Fruit fly (Drosophila melanogaster) whole organism, embryonic: ENCODE data around the gene cher.

Source experiments
- ATbp ChIP-seq: fragments of 200-800 bp; sonication (Bioruptor generic); optimal IDR thresholded peaks from 2 replicates; lab custom pipeline; 2017; ENCODE audit warnings: missing biosample characterization, mild to moderate bottlenecking, missing genetic modification characterization, missing genetic modification reagents
- CG1024 ChIP-seq: fragments of 200-800 bp; sonication (Bioruptor generic); IDR thresholded peaks from 2 replicates; pipeline ENCODE4 v1.3.6; 2022; ENCODE audit warnings: missing biosample characterization, missing genetic modification characterization
- CG10431 ChIP-seq: fragments of 200-800 bp; sonication (Bioruptor generic); optimal IDR thresholded peaks from 3 replicates; lab custom pipeline; 2018; ENCODE audit warnings: missing biosample characterization, mild to moderate bottlenecking, missing genetic modification characterization
- CG11247 ChIP-seq: fragments of 200-800 bp; sonication (Bioruptor generic); IDR thresholded peaks from 2 replicates; pipeline ENCODE4 v1.3.6; 2022; ENCODE audit warnings: missing biosample characterization, missing genetic modification characterization
- CG12071 ChIP-seq: fragments of 200-800 bp; sonication (Bioruptor generic); optimal IDR thresholded peaks from 3 replicates; lab custom pipeline; 2018; ENCODE audit warnings: missing biosample characterization, mild to moderate bottlenecking, missing genetic modification characterization
- CG12104 ChIP-seq: fragments of 200-800 bp; sonication (Bioruptor generic); optimal IDR thresholded peaks from 3 replicates; lab custom pipeline; 2016; ENCODE audit warnings: missing biosample characterization, missing genetic modification characterization
- CG12769 ChIP-seq: fragments of 200-800 bp; sonication (Bioruptor generic); optimal IDR thresholded peaks from 2 replicates; lab custom pipeline; 2019; ENCODE audit warnings: missing biosample characterization, mild to moderate bottlenecking, missing genetic modification characterization, moderate library complexity
- CG13424 ChIP-seq: fragments of 200-800 bp; sonication (Bioruptor generic); optimal IDR thresholded peaks from 2 replicates; lab custom pipeline; 2019; ENCODE audit warnings: missing biosample characterization, mild to moderate bottlenecking, missing genetic modification characterization, moderate library complexity
- CG17186 ChIP-seq: fragments of 200-800 bp; sonication (Bioruptor generic); optimal IDR thresholded peaks from 3 replicates; lab custom pipeline; 2017; ENCODE audit warnings: missing biosample characterization, missing genetic modification reagents, missing genetic modification characterization
- CG17612 ChIP-seq: fragments of 200-800 bp; sonication (Bioruptor generic); IDR thresholded peaks from 2 replicates; pipeline ENCODE4 v1.3.6; 2022; ENCODE audit warnings: missing biosample characterization, missing genetic modification characterization
- CG17912 ChIP-seq: fragments of 200-800 bp; sonication (Bioruptor generic); optimal IDR thresholded peaks from 2 replicates; lab custom pipeline; 2018; ENCODE audit warnings: missing biosample characterization, mild to moderate bottlenecking, missing genetic modification characterization
- CG1792 ChIP-seq: fragments of 200-800 bp; sonication (Bioruptor generic); optimal IDR thresholded peaks from 2 replicates; lab custom pipeline; 2016; ENCODE audit warnings: missing biosample characterization, missing genetic modification characterization
- CG18011 ChIP-seq: fragments of 200-800 bp; sonication (Bioruptor generic); optimal IDR thresholded peaks from 2 replicates; lab custom pipeline; 2017; ENCODE audit warnings: missing biosample characterization, missing genetic modification characterization, mild to moderate bottlenecking, moderate library complexity, missing genotype
- CG2889 ChIP-seq: fragments of 200-800 bp; sonication (Bioruptor generic); IDR thresholded peaks from 3 replicates; pipeline ENCODE4 v1.3.6; 2022; ENCODE audit warnings: missing biosample characterization, missing genetic modification characterization
- CG6654 ChIP-seq: fragments of 200-800 bp; sonication (Bioruptor generic); optimal IDR thresholded peaks from 2 replicates; lab custom pipeline; 2017; ENCODE audit warnings: missing biosample characterization, mild to moderate bottlenecking, missing genetic modification characterization
- CG7372 ChIP-seq: fragments of 200-800 bp; sonication (Bioruptor generic); IDR thresholded peaks from 2 replicates; pipeline ENCODE4 v1.3.6; 2022; ENCODE audit warnings: missing biosample characterization, missing genetic modification characterization
- CG9215 ChIP-seq: fragments of 200-800 bp; sonication (Bioruptor generic); IDR thresholded peaks from 2 replicates; pipeline ENCODE4 v1.3.6; 2022; ENCODE audit warnings: missing biosample characterization, missing genetic modification characterization
- CTCF ChIP-seq: fragments of 200-800 bp; sonication (Bioruptor generic); optimal IDR thresholded peaks from 2 replicates; lab custom pipeline; 2017; ENCODE audit warnings: missing biosample characterization, mild to moderate bottlenecking, missing genetic modification characterization, moderate library complexity
- E2f2 ChIP-seq: fragments of 200-800 bp; sonication (Bioruptor generic); IDR thresholded peaks from 2 replicates; pipeline ENCODE4 v1.3.6; 2022; ENCODE audit warnings: missing biosample characterization, missing genetic modification characterization
- ERR ChIP-seq: fragments of 200-800 bp; sonication (Bioruptor generic); optimal IDR thresholded peaks from 2 replicates; lab custom pipeline; 2016; ENCODE audit warnings: missing biosample characterization, missing genetic modification characterization
- Eip74EF ChIP-seq, 2 experiments: fragments of 200-800 bp in 1 of 2; fragments of >200 bp in 1 of 2; sonication (Bioruptor generic) in 1 of 2; optimal IDR thresholded peaks; 2 replicates each; lab custom pipeline; 2017 to 2019; ENCODE audit warnings: missing biosample characterization in 2 of 2, missing genetic modification characterization in 2 of 2, mild to moderate bottlenecking in 1 of 2, moderate library complexity in 1 of 2
- H15 ChIP-seq: fragments of 200-800 bp; sonication (Bioruptor generic); IDR thresholded peaks from 3 replicates; pipeline ENCODE4 v1.3.6; 2022; ENCODE audit warnings: missing biosample characterization, missing genetic modification characterization
- Lpt ChIP-seq: fragments of >200 bp; optimal IDR thresholded peaks from 2 replicates; lab custom pipeline; 2018; ENCODE audit warnings: missing biosample characterization, missing genetic modification characterization
- Max ChIP-seq: fragments of 200-800 bp; sonication (Bioruptor generic); optimal IDR thresholded peaks from 2 replicates; lab custom pipeline; 2016; ENCODE audit warnings: missing biosample characterization, mild to moderate bottlenecking, missing genetic modification characterization
- Neu2 ChIP-seq: fragments of 200-800 bp; sonication (Bioruptor generic); optimal IDR thresholded peaks from 3 replicates; lab custom pipeline; 2016; ENCODE audit warnings: missing biosample characterization, missing genetic modification characterization, borderline replicate concordance
- Ssrp ChIP-seq: fragments of 200-800 bp; sonication (Bioruptor generic); optimal IDR thresholded peaks from 2 replicates; lab custom pipeline; 2018; ENCODE audit warnings: missing biosample characterization, mild to moderate bottlenecking, missing genetic modification characterization, moderate library complexity
- aop ChIP-seq: fragments of 200-800 bp; sonication (Bioruptor generic); IDR thresholded peaks from 2 replicates; pipeline ENCODE4 v1.3.6; 2022; ENCODE audit warnings: missing biosample characterization, missing genetic modification characterization
- az2 ChIP-seq: fragments of 200-800 bp; sonication (Bioruptor generic); optimal IDR thresholded peaks from 3 replicates; lab custom pipeline; 2016; ENCODE audit warnings: missing biosample characterization, missing genetic modification characterization
- bbx ChIP-seq: fragments of 200-800 bp; sonication (Bioruptor generic); IDR thresholded peaks from 2 replicates; pipeline ENCODE4 v1.3.6; 2022; ENCODE audit warnings: missing biosample characterization, missing genetic modification characterization; ENCODE audit not compliant: partially characterized antibody
- bcd ChIP-seq: fragments of 200-800 bp; sonication (Bioruptor generic); optimal IDR thresholded peaks from 2 replicates; lab custom pipeline; 2017; ENCODE audit warnings: missing biosample characterization, mild to moderate bottlenecking, missing genetic modification characterization
- cas ChIP-seq: fragments of 200-800 bp; sonication (Bioruptor generic); IDR thresholded peaks from 2 replicates; pipeline ENCODE4 v1.3.6; 2022; ENCODE audit warnings: missing biosample characterization, missing genetic modification characterization
- chm ChIP-seq: fragments of 200-800 bp; sonication (Bioruptor generic); IDR thresholded peaks from 2 replicates; pipeline ENCODE4 v1.3.6; 2022; ENCODE audit warnings: missing biosample characterization, missing genetic modification characterization
- crp ChIP-seq, 2 experiments: fragments of 200-800 bp; sonication (Bioruptor generic); optimal IDR thresholded peaks; 2 replicates in 1 of 2; 3 replicates in 1 of 2; lab custom pipeline; 2017; ENCODE audit warnings: missing biosample characterization in 2 of 2, missing genetic modification characterization in 2 of 2, mild to moderate bottlenecking in 1 of 2, moderate library complexity in 1 of 2
- cwo ChIP-seq: fragments of 200-800 bp; sonication (Bioruptor generic); optimal IDR thresholded peaks from 3 replicates; lab custom pipeline; 2017; ENCODE audit warnings: missing biosample characterization, missing genetic modification characterization, mild to moderate bottlenecking, moderate library complexity, missing genetic modification reagents
- disco-r ChIP-seq: fragments of 200-800 bp; sonication (Bioruptor generic); optimal IDR thresholded peaks from 2 replicates; lab custom pipeline; 2016; ENCODE audit warnings: missing biosample characterization, missing genetic modification characterization
- dmrt99B ChIP-seq: fragments of 200-800 bp; sonication (Bioruptor generic); optimal IDR thresholded peaks from 2 replicates; lab custom pipeline; 2018; ENCODE audit warnings: missing biosample characterization, mild to moderate bottlenecking, missing genetic modification characterization, moderate library complexity
- exex ChIP-seq: fragments of 200-800 bp; sonication (Bioruptor generic); optimal IDR thresholded peaks from 4 replicates; lab custom pipeline; 2018; ENCODE audit warnings: missing biosample characterization, mild to moderate bottlenecking, missing genetic modification characterization, moderate library complexity
- fu2 ChIP-seq: fragments of 200-800 bp; sonication (Bioruptor generic); optimal IDR thresholded peaks from 2 replicates; lab custom pipeline; 2016; ENCODE audit warnings: missing biosample characterization, missing genetic modification characterization
- gem ChIP-seq: fragments of 200-800 bp; sonication (Bioruptor generic); optimal IDR thresholded peaks from 2 replicates; lab custom pipeline; 2019; ENCODE audit warnings: missing biosample characterization, mild to moderate bottlenecking, missing genetic modification characterization, moderate library complexity
- grau ChIP-seq: fragments of 200-800 bp; optimal IDR thresholded peaks from 3 replicates; lab custom pipeline; 2019; ENCODE audit warnings: missing biosample characterization, mild to moderate bottlenecking, missing genetic modification characterization, moderate library complexity
- hb ChIP-seq: fragments of 200-800 bp; sonication (Bioruptor generic); IDR thresholded peaks from 3 replicates; pipeline ENCODE4 v1.3.6; 2022; ENCODE audit warnings: missing biosample characterization, missing genetic modification characterization; ENCODE audit not compliant: partially characterized antibody
- luna ChIP-seq: fragments of 200-800 bp; sonication (Bioruptor generic); optimal IDR thresholded peaks from 2 replicates; lab custom pipeline; 2016; ENCODE audit warnings: missing biosample characterization, missing genetic modification characterization
- repo ChIP-seq: fragments of 200-800 bp; sonication (Bioruptor generic); optimal IDR thresholded peaks from 2 replicates; lab custom pipeline; 2016; ENCODE audit warnings: missing biosample characterization, missing genetic modification characterization
- ro ChIP-seq: fragments of 200-800 bp; sonication (Bioruptor generic); IDR thresholded peaks from 2 replicates; pipeline ENCODE4 v1.3.6; 2022; ENCODE audit warnings: missing biosample characterization, missing genetic modification characterization
- sens ChIP-seq: fragments of 200-800 bp; sonication (Bioruptor generic); peaks from one replicate; lab custom pipeline; 2016; ENCODE audit warnings: missing biosample characterization, missing genetic modification characterization
- slp2 ChIP-seq: fragments of 200-800 bp; sonication (Bioruptor generic); optimal IDR thresholded peaks from 2 replicates; lab custom pipeline; 2016; ENCODE audit warnings: missing biosample characterization, missing genetic modification characterization
- ttk ChIP-seq: fragments of 200-800 bp; sonication (Bioruptor generic); IDR thresholded peaks from 2 replicates; pipeline ENCODE4 v2.1.2; 2022; ENCODE audit warnings: missing biosample characterization, missing genetic modification characterization
- unc-4 ChIP-seq: fragments of 200-800 bp; sonication (Bioruptor generic); IDR thresholded peaks from 2 replicates; pipeline ENCODE4 v1.3.6; 2022; ENCODE audit warnings: missing biosample characterization, missing genetic modification characterization; ENCODE audit not compliant: partially characterized antibody
- unpg ChIP-seq: fragments of 200-800 bp; sonication (Bioruptor generic); optimal IDR thresholded peaks from 3 replicates; lab custom pipeline; 2018; ENCODE audit warnings: missing biosample characterization, mild to moderate bottlenecking, missing genetic modification characterization, moderate library complexity
- wek ChIP-seq: fragments of 200-800 bp; sonication (Bioruptor generic); optimal IDR thresholded peaks from 3 replicates; lab custom pipeline; 2018; ENCODE audit warnings: missing biosample characterization, mild to moderate bottlenecking, missing genetic modification characterization, moderate library complexity
- zen ChIP-seq: fragments of 200-800 bp; sonication (Bioruptor generic); optimal IDR thresholded peaks from 3 replicates; lab custom pipeline; 2018; ENCODE audit warnings: missing biosample characterization, mild to moderate bottlenecking, missing genetic modification characterization, moderate library complexity
- zfh2 ChIP-seq: fragments of 200-800 bp; sonication (Bioruptor generic); optimal IDR thresholded peaks from 2 replicates; lab custom pipeline; 2016; ENCODE audit warnings: missing biosample characterization, missing genetic modification characterization

Gene cher

DNA sequence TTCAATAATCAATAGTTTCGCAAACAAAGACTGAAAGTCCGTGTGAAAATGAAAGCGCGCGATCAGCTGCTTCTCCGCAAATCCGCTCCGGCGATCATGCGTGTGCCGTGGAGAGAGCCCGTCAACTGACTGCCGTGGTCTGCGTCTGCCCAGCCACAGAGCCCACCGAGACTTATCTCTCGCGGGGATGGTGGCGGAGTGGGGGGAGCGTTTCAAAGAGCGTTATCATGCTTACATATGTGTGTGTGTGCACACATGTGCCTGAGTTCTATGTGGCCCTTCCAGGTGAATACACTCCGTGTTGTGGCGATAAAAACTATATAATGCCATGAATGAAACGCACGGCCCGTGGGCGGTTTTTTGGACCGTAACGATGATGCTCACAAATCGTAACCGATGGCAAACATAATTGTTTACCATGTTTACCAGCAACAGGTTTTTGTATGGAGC is 47.2 kb downstream of the cher start (continued):
- TF ChIP-seq CG13424 (tag; lab: Kevin White, UChicago) (no peak), grau (tag; lab: Kevin White, UChicago) (no peak), CG11247 (no peak), zen (tag; lab: Kevin White, UChicago) (no peak), Ssrp (tag; lab: Kevin White, UChicago) (no peak), CTCF (GFP tag; lab: Kevin White, UChicago) (no peak), repo (GFP tag; lab: Kevin White, UChicago) (no peak), unpg (GFP tag; lab: Kevin White, UChicago) (no peak), cas (no peak), ro (GFP tag; lab: Robert Waterston, UW) (no peak), Lpt (GFP tag; lab: Kevin White, UChicago) (no peak), disco-r (GFP tag; lab: Kevin White, UChicago) (no peak), az2 (GFP tag; lab: Kevin White, UChicago) (no peak), unc-4 (GFP tag; lab: Robert Waterston, UW) (peak; percentile 20; the same call in 1 of the 2 replicates), cwo (peak; percentile 79), CG18011 (no peak), E2f2 (no peak), CG1792 (GFP tag; lab: Kevin White, UChicago) (no peak), wek (GFP tag; lab: Kevin White, UChicago) (no peak), luna (GFP tag; lab: Kevin White, UChicago) (no peak), exex (peak; percentile 52), zfh2 (GFP tag; lab: Kevin White, UChicago) (no peak), ERR (GFP tag; lab: Kevin White, UChicago) (peak; percentile 5), aop (GFP tag; lab: Robert Waterston, UW) (no peak), CG12104 (GFP tag; lab: Kevin White, UChicago) (no peak), CG17612 (no peak), Max (no peak), sens (no peak), CG7372 (GFP tag; lab: Robert Waterston, UW) (no peak), dmrt99B (tag; lab: Kevin White, UChicago) (no peak), CG6654 (GFP tag; lab: Kevin White, UChicago) (no peak), fu2 (GFP tag; lab: Kevin White, UChicago) (no peak), H15 (GFP tag; lab: Robert Waterston, UW) (no peak), CG12071 (GFP tag; lab: Kevin White, UChicago) (no peak), hb (GFP tag; lab: Robert Waterston, UW) (no peak), slp2 (GFP tag; lab: Kevin White, UChicago) (no peak), bcd (GFP tag; lab: Kevin White, UChicago) (no peak), Neu2 (GFP tag; lab: Kevin White, UChicago) (no peak), CG17186 (no peak), CG12769 (peak; percentile 60), ATbp (GFP tag; lab: Kevin White, UChicago) (no peak), crp (GFP tag; optimal IDR thresholded peaks at IDR 0.05; lab: Kevin White, UChicago) (peak in 1 of 2 experiments; percentile 51), chm (GFP tag; lab: Robert Waterston, UW) (no peak), ttk (GFP tag; lab: Robert Waterston, UW) (no peak), CG1024 (GFP tag; lab: Robert Waterston, UW) (no peak), CG10431 (no peak), CG2889 (GFP tag; lab: Robert Waterston, UW) (no peak), CG9215 (GFP tag; lab: Robert Waterston, UW) (no peak), bbx (GFP tag; lab: Robert Waterston, UW) (0 out of 2 replicates have a peak, but pooled peaks have one; percentile 29), CG17912 (GFP tag; lab: Kevin White, UChicago) (peak; percentile 34), Eip74EF (GFP tag; optimal IDR thresholded peaks at IDR 0.05; lab: Kevin White, UChicago) (no peak), gem (tag; lab: Kevin White, UChicago) (no peak)
